Fruit fly (Drosophila melanogaster): Measurements from ENCODE around the gene Tgt.

DNA sequence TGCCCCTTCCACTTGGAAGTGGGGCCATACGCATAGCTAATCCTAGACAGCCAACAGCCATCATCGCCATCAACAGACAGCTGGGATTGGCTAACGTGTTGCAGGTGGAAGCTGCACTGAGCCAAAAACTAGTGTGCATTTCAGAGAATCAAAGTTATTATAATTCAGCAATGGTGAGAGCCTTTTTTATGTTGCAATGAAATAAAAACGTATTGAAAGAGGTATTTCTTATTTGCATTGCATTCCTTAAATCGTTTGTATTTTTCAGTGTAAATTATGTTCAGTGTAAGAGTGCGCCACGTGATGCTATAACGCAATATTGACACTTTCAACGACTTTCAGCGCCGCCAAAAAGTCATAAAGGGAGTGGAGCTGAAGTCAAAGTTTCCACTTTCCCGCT, 29.7 kb downstream of the Tgt start:
- TF ChIP-seq CG8478 (optimal IDR thresholded peaks at IDR 0.05) = no peak
- TF ChIP-seq usp (GFP tag; optimal IDR thresholded peaks at IDR 0.05) = no peak
- TF ChIP-seq psq (optimal IDR thresholded peaks at IDR 0.05) = no peak
- TF ChIP-seq pan (optimal IDR thresholded peaks at IDR 0.05) = no peak
- TF ChIP-seq EcR (GFP tag; optimal IDR thresholded peaks at IDR 0.05) = no peak

All from whole organism.